Worm (Caenorhabditis elegans) whole organism, L3 larva: ENCODE measurements around the gene F16G10.1.
A peak's percentile ranks its signal among the peaks of the same experiment; 100 is the strongest.

Source experiments
- ZK546.5 ChIP-seq: sonication (generic microtip); optimal IDR thresholded peaks from 2 replicates; lab custom pipeline; 2017; ENCODE audit warnings: missing biosample characterization, missing genetic modification characterization
- aly-2 ChIP-seq: fragments of 150-350 bp; optimal IDR thresholded peaks from 2 replicates; lab custom pipeline; 2014; ENCODE audit warnings: missing biosample characterization, missing genetic modification characterization
- ceh-16 ChIP-seq: sonication (generic microtip); optimal IDR thresholded peaks from 2 replicates; lab custom pipeline; 2017; ENCODE audit warnings: missing biosample characterization, missing genetic modification characterization
- ceh-28 ChIP-seq: fragments of 150-350 bp; optimal IDR thresholded peaks from 2 replicates; lab custom pipeline; 2014; ENCODE audit warnings: missing biosample characterization, missing genetic modification reagents, missing genetic modification characterization
- ceh-9 ChIP-seq: sonication (generic microtip); optimal IDR thresholded peaks from 2 replicates; lab custom pipeline; 2018; ENCODE audit warnings: missing biosample characterization, missing genetic modification characterization
- daf-12 ChIP-seq: fragments of 150-350 bp; optimal IDR thresholded peaks from 2 replicates; lab custom pipeline; 2014; ENCODE audit warnings: missing biosample characterization, missing genetic modification reagents, missing genetic modification characterization
- egl-27 ChIP-seq: sonication (generic microtip); optimal IDR thresholded peaks from 4 replicates; lab custom pipeline; 2017; ENCODE audit warnings: missing biosample characterization, missing genetic modification reagents, missing genetic modification characterization
- elt-2 ChIP-seq: sonication (generic microtip); optimal IDR thresholded peaks from 2 replicates; lab custom pipeline; 2016; ENCODE audit warnings: missing genetic modification reagents, mild to moderate bottlenecking, missing genetic modification characterization, missing compliant biosample characterization
- elt-3 ChIP-seq, 3 experiments: fragments of 150-350 bp in 1 of 3; sonication (generic microtip) in 2 of 3; optimal IDR thresholded peaks; 2 replicates in 2 of 3; 4 replicates in 1 of 3; lab custom pipeline; 2014 to 2017; ENCODE audit warnings: missing biosample characterization in 3 of 3, missing genetic modification characterization in 3 of 3
- eor-1 ChIP-seq, 2 experiments: fragments of 150-350 bp; optimal IDR thresholded peaks; 2 replicates each; lab custom pipeline; 2014 to 2018; ENCODE audit warnings: missing biosample characterization in 2 of 2, missing genetic modification characterization in 2 of 2
- fkh-10 ChIP-seq: sonication (generic microtip); optimal IDR thresholded peaks from 2 replicates; lab custom pipeline; 2017; ENCODE audit warnings: missing biosample characterization, missing genetic modification reagents, missing genetic modification characterization
- fos-1 ChIP-seq: fragments of 150-350 bp; optimal IDR thresholded peaks from 2 replicates; lab custom pipeline; 2014; ENCODE audit warnings: missing biosample characterization, missing genetic modification characterization
- hmg-11 ChIP-seq: sonication (generic microtip); optimal IDR thresholded peaks from 2 replicates; lab custom pipeline; 2016; ENCODE audit warnings: missing genetic modification characterization, missing compliant biosample characterization
- jun-1 ChIP-seq: fragments of 150-350 bp; optimal IDR thresholded peaks from 2 replicates; lab custom pipeline; 2014; ENCODE audit warnings: missing biosample characterization, missing genetic modification reagents, missing genetic modification characterization
- lin-15B ChIP-seq: fragments of 150-350 bp; optimal IDR thresholded peaks from 2 replicates; lab custom pipeline; 2014; ENCODE audit warnings: missing biosample characterization, missing genetic modification characterization
- lsy-12 ChIP-seq: sonication (generic microtip); optimal IDR thresholded peaks from 2 replicates; lab custom pipeline; 2016; ENCODE audit warnings: mild to moderate bottlenecking, missing genetic modification characterization, missing compliant biosample characterization
- mdl-1 ChIP-seq: fragments of 150-350 bp; optimal IDR thresholded peaks from 2 replicates; lab custom pipeline; 2014; ENCODE audit warnings: missing biosample characterization, missing genetic modification characterization
- mml-1 ChIP-seq: fragments of 150-350 bp; sonication (generic microtip); optimal IDR thresholded peaks from 3 replicates; lab custom pipeline; 2014; ENCODE audit warnings: missing biosample characterization, missing genetic modification characterization
- nfya-1 ChIP-seq: sonication (generic microtip); optimal IDR thresholded peaks from 2 replicates; lab custom pipeline; 2017; ENCODE audit warnings: missing genetic modification characterization, mild to moderate bottlenecking, missing compliant biosample characterization, antibody characterized with exemption, moderate library complexity; ENCODE audit not compliant: insufficient read depth
- nhr-11 ChIP-seq: fragments of 150-350 bp; optimal IDR thresholded peaks from 2 replicates; lab custom pipeline; 2014; ENCODE audit warnings: missing biosample characterization, missing genetic modification characterization
- nhr-12 ChIP-seq: fragments of 150-350 bp; optimal IDR thresholded peaks from 2 replicates; lab custom pipeline; 2014; ENCODE audit warnings: missing biosample characterization, missing genetic modification characterization
- nhr-23 ChIP-seq: fragments of 150-350 bp; optimal IDR thresholded peaks from 2 replicates; lab custom pipeline; 2014; ENCODE audit warnings: missing biosample characterization, missing genetic modification reagents, missing genetic modification characterization
- nhr-237 ChIP-seq: fragments of 150-350 bp; optimal IDR thresholded peaks from 2 replicates; lab custom pipeline; 2014; ENCODE audit warnings: missing biosample characterization, missing genetic modification characterization
- nhr-25 ChIP-seq: sonication (generic microtip); optimal IDR thresholded peaks from 2 replicates; lab custom pipeline; 2017; ENCODE audit warnings: missing biosample characterization, missing genetic modification characterization
- nhr-28 ChIP-seq: fragments of 150-350 bp; optimal IDR thresholded peaks from 2 replicates; lab custom pipeline; 2014; ENCODE audit warnings: missing biosample characterization, missing genetic modification characterization
- nhr-43 ChIP-seq: sonication (generic microtip); optimal IDR thresholded peaks from 2 replicates; lab custom pipeline; 2016; ENCODE audit warnings: mild to moderate bottlenecking, missing genetic modification characterization, missing compliant biosample characterization; ENCODE audit not compliant: poor library complexity, severe bottlenecking
- nhr-67 ChIP-seq: fragments of 150-350 bp; optimal IDR thresholded peaks from 2 replicates; lab custom pipeline; 2014; ENCODE audit warnings: missing biosample characterization, missing genetic modification characterization
- nhr-76 ChIP-seq: fragments of 150-350 bp; sonication (generic microtip); optimal IDR thresholded peaks from 5 replicates; lab custom pipeline; 2014; ENCODE audit warnings: missing biosample characterization, missing genetic modification characterization
- nhr-77 ChIP-seq: fragments of 150-350 bp; optimal IDR thresholded peaks from 2 replicates; lab custom pipeline; 2014; ENCODE audit warnings: missing biosample characterization, missing genetic modification characterization
- pqm-1 ChIP-seq: fragments of 150-350 bp; optimal IDR thresholded peaks from 2 replicates; lab custom pipeline; 2017; ENCODE audit warnings: missing biosample characterization, missing genetic modification characterization, inconsistent platforms
- sea-2 ChIP-seq: fragments of 150-350 bp; sonication (generic microtip); optimal IDR thresholded peaks from 4 replicates; lab custom pipeline; 2014; ENCODE audit warnings: missing biosample characterization, missing genetic modification reagents, missing genetic modification characterization
- skn-1 ChIP-seq: fragments of 150-350 bp; optimal IDR thresholded peaks from 2 replicates; lab custom pipeline; 2014; ENCODE audit warnings: missing biosample characterization, missing genetic modification characterization
- snpc-4 ChIP-seq: fragments of 150-350 bp; optimal IDR thresholded peaks from 2 replicates; lab custom pipeline; 2014; ENCODE audit warnings: missing biosample characterization, missing genetic modification characterization
- tbx-2 ChIP-seq: sonication (generic microtip); optimal IDR thresholded peaks from 2 replicates; lab custom pipeline; 2016; ENCODE audit warnings: mild to moderate bottlenecking, missing genetic modification characterization, missing compliant biosample characterization
- unc-39 ChIP-seq: sonication (generic microtip); optimal IDR thresholded peaks from 4 replicates; lab custom pipeline; 2017; ENCODE audit warnings: missing biosample characterization, missing genetic modification characterization
- unc-62 ChIP-seq: fragments of 150-350 bp; sonication (generic microtip); optimal IDR thresholded peaks from 4 replicates; lab custom pipeline; 2014; ENCODE audit warnings: missing biosample characterization, missing genetic modification reagents, missing genetic modification characterization
- zag-1 ChIP-seq: fragments of 150-350 bp; optimal IDR thresholded peaks from 2 replicates; lab custom pipeline; 2014; ENCODE audit warnings: missing biosample characterization, missing genetic modification characterization
- ztf-11 ChIP-seq: fragments of 150-350 bp; optimal IDR thresholded peaks from 2 replicates; lab custom pipeline; 2014; ENCODE audit warnings: missing biosample characterization, missing genetic modification characterization
- ztf-4 ChIP-seq: fragments of 150-350 bp; optimal IDR thresholded peaks from 2 replicates; lab custom pipeline; 2014; ENCODE audit warnings: missing biosample characterization, missing genetic modification characterization

Gene F16G10.1

DNA sequence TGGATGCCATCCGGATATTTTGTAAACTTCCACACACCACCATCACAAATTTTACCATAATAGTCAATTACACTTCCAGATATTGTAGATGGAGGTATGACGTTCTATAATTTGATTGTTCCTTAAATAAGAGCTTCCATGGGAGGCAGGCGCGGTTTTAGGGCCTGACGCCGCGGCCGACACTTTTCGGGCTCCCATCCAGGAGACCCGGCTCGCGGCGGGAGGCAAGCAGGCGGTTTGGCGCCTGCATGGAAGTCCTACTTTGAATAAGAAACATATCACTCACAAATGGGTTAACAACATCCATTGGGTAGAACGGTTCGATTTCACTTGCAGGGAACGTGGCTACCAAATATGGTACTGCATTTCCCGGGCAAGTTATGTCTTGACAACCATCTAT is 24.4 kb upstream of the F16G10.1 start:
- TF ChIP-seq lin-15B (tag; lab: Kevin White, UChicago) = no peak
- no peak for TF ChIP-seq snpc-4 (tag; lab: Kevin White, UChicago)
- TF ChIP-seq unc-39 (tag; lab: Kevin White, UChicago) = no peak
- TF ChIP-seq fos-1 (tag; lab: Kevin White, UChicago) = no peak
- no peak for TF ChIP-seq fkh-10
- TF ChIP-seq nhr-12 = no peak
- TF ChIP-seq elt-2 (tag; lab: Kevin White, UChicago) = no peak
- TF ChIP-seq ceh-16 = no peak
- TF ChIP-seq ceh-9 (tag; lab: Kevin White, UChicago) = no peak
- TF ChIP-seq lsy-12 = no peak
- no peak for TF ChIP-seq skn-1 (tag; lab: Kevin White, UChicago)
- TF ChIP-seq nhr-28 (tag; lab: Kevin White, UChicago) = no peak
- no peak for TF ChIP-seq ztf-4 (tag; lab: Kevin White, UChicago)
- TF ChIP-seq nhr-43 (tag; lab: Kevin White, UChicago) = no peak
- no peak for TF ChIP-seq mdl-1 (tag; lab: Kevin White, UChicago)
- no peak for TF ChIP-seq nfya-1 (tag; lab: Kevin White, UChicago)
- TF ChIP-seq ceh-28 = no peak
- no peak for TF ChIP-seq hmg-11 (tag; lab: Kevin White, UChicago)
- no peak for TF ChIP-seq sea-2 (GFP tag; lab: Kevin White, UChicago)

ce11 chrII:2380174-2380573 is 23.9 kb upstream of the F16G10.1 start, which contains the start of gene F16G10.7:
F16G10.7 (minus strand) TSS chrII:2380274.
- TF ChIP-seq nfya-1 (tag; lab: Kevin White, UChicago) (peak; percentile 38), lin-15B (tag; lab: Kevin White, UChicago) (no peak), nhr-77 (tag; lab: Kevin White, UChicago) (no peak)

ce11 chrII:2383334-2383733 is 20.8 kb upstream of the F16G10.1 start, which contains the start of gene F16G10.8:
F16G10.8 (minus strand) TSS chrII:2383434.
- TF ChIP-seq fkh-10 = no peak
- no peak for TF ChIP-seq nhr-23 (tag; lab: Kevin White, UChicago)
- TF ChIP-seq nhr-25 (tag; lab: Kevin White, UChicago) = no peak
- TF ChIP-seq ztf-4 (tag; lab: Kevin White, UChicago) = no peak
- no peak for TF ChIP-seq ceh-9 (tag; lab: Kevin White, UChicago)
- TF ChIP-seq mml-1 (tag; lab: Kevin White, UChicago) = no peak
- no peak for TF ChIP-seq nhr-67
- no peak for TF ChIP-seq tbx-2 (tag; lab: Kevin White, UChicago)
- no peak for TF ChIP-seq unc-62 (GFP tag; lab: Kevin White, UChicago)
- TF ChIP-seq elt-3 (tag; optimal IDR thresholded peaks at IDR 0.05; lab: Kevin White, UChicago) = no peak
- TF ChIP-seq skn-1 (tag; lab: Kevin White, UChicago) = no peak
- no peak for TF ChIP-seq egl-27 (tag; lab: Kevin White, UChicago)
- TF ChIP-seq unc-39 (tag; lab: Kevin White, UChicago) = no peak
- no peak for TF ChIP-seq jun-1
- no peak for TF ChIP-seq nhr-76 (tag; lab: Kevin White, UChicago)
- no peak for TF ChIP-seq nhr-11 (tag; lab: Kevin White, UChicago)
- TF ChIP-seq ztf-11 (tag; lab: Kevin White, UChicago) = no peak
- TF ChIP-seq ceh-16 = no peak
- no peak for TF ChIP-seq hmg-11 (tag; lab: Kevin White, UChicago)
- no peak for TF ChIP-seq pqm-1 (tag; lab: Kevin White, UChicago)
- TF ChIP-seq, all 47 proteins: peak for 0

- TF ChIP-seq nhr-28 (tag; lab: Kevin White, UChicago) = no peak
- no peak for TF ChIP-seq nhr-23 (tag; lab: Kevin White, UChicago)
- TF ChIP-seq unc-62 (GFP tag; lab: Kevin White, UChicago) = no peak
- no peak for TF ChIP-seq ceh-16
- TF ChIP-seq jun-1 = no peak
- TF ChIP-seq nhr-67 = no peak
- TF ChIP-seq mdl-1 (tag; lab: Kevin White, UChicago) = no peak
- no peak for TF ChIP-seq ztf-11 (tag; lab: Kevin White, UChicago)
- TF ChIP-seq ceh-9 (tag; lab: Kevin White, UChicago) = no peak
These were observed 18.6 kb upstream of the F16G10.1 start, which contains the start of gene F16G10.9 for ce11 chrII:2385495-2385894. F16G10.9 (minus strand) TSS chrII:2385595.

ce11 chrII:2390884-2391283 is 13.2 kb upstream of the F16G10.1 start, which contains the start of gene F16G10.10:
F16G10.10 (minus strand) TSS chrII:2390984.
- no peak for TF ChIP-seq eor-1 (tag; optimal IDR thresholded peaks at IDR 0.05; lab: Kevin White, UChicago)
- TF ChIP-seq fos-1 (tag; lab: Kevin White, UChicago) = no peak
- no peak for TF ChIP-seq mdl-1 (tag; lab: Kevin White, UChicago)
- TF ChIP-seq ztf-11 (tag; lab: Kevin White, UChicago) = no peak
- no peak for TF ChIP-seq zag-1
- no peak for TF ChIP-seq nhr-67
- no peak for TF ChIP-seq aly-2
- no peak for TF ChIP-seq egl-27 (tag; lab: Kevin White, UChicago)
- TF ChIP-seq pqm-1 (tag; lab: Kevin White, UChicago) = no peak
- no peak for TF ChIP-seq fkh-10
- no peak for TF ChIP-seq nhr-25 (tag; lab: Kevin White, UChicago)
- no peak for TF ChIP-seq nfya-1 (tag; lab: Kevin White, UChicago)
- TF ChIP-seq ZK546.5 (tag; lab: Kevin White, UChicago) = no peak
- no peak for TF ChIP-seq elt-3 (tag; optimal IDR thresholded peaks at IDR 0.05; lab: Kevin White, UChicago)
- TF ChIP-seq daf-12 (tag; lab: Kevin White, UChicago) = no peak
- TF ChIP-seq skn-1 (tag; lab: Kevin White, UChicago) = no peak
- TF ChIP-seq nhr-77 (tag; lab: Kevin White, UChicago) = no peak
- TF ChIP-seq nhr-237 (tag; lab: Kevin White, UChicago) = no peak
- TF ChIP-seq unc-39 (tag; lab: Kevin White, UChicago) = no peak
